Worm (Caenorhabditis elegans) whole organism, dauer: ENCODE results near the gene W04G3.10.

ENCODE experiments used
- unc-62 ChIP-seq: sonication (generic microtip); optimal IDR thresholded peaks from 2 replicates; lab custom pipeline; 2017; ENCODE audit warnings: missing biosample characterization, missing genetic modification reagents, missing genetic modification characterization

The W04G3.10 gene

DNA sequence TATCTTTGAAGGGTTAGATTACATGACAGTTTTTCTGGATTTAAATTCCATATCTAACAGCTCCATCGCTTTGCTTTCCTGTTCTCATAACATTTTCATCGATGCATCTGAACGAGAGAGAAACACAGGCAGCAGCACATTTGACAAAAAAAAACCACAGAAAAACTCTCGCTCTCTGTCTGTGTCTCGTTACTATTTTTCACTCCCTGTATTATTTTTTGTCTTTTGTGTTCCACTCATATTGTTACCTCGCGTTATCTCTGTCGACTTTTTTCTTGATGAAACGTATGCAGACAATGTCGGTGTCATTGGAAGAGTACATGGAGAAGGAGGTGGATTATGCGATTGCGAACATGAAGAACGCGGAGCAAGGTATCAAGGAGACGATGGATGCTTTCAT lies 10.9 kb upstream of the W04G3.10 start, which contains the start of gene W04G3.11:
TSS of gene W04G3.11 (plus strand) at position 244 of the 400 bp plus-strand sequence.
- no peak for TF ChIP-seq unc-62 (GFP tag; lab: Kevin White, UChicago)

DNA sequence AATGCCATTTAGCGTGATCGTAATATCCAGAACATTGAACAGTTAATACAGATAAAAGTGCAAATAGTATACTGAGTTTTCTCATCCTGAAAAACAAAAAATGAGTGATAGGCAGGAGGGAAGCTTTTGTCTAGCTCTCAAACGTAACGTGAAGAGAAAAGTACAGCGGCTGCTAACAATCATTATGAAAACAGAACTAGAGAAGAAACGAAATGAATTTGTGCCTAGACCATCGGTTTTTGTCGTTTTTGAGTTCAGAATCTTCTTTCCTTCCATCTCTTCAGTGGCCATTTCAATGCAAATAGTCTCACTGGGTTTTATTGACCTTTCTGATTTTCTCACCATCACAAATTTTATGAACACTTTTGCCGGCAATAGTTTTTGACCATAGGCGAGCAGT lies 7.1 kb upstream of the W04G3.10 start, which contains the start of gene W04G3.7:
TSS of gene W04G3.7 (minus strand) at position 101 of the 400 bp plus-strand sequence.
- TF ChIP-seq unc-62 (GFP tag; lab: Kevin White, UChicago), result no peak

DNA sequence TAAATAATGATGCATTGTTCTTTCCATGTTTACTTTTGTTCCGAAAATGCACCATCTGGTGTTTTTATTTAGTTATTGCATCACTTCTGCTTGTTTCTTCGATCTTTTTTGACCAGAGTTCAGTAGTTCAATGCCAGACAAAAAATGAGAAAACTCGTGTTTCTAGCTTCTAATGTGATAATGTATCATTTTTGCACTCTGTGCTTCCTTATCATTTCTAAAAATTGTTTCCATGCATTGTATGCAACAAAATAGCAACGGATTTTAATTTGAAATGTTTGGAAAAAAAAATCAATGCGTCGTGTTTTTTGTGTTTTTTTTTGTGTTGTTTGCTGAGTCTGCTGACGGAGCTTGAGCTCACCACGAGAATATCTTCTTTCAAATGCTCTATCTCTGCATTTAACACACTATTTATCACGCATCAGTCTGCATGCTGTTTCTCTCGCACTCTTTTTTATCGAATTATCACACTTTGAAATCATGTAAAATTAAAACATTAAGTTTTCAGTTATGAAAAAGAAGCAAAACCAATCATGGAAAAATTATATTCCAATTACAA lies 2.2 kb upstream of the W04G3.10 start, which contains the start of gene sulp-7:
TSS of gene sulp-7 (plus strand) at position 509 of the 559 bp plus-strand sequence.
- TF ChIP-seq unc-62 (GFP tag; lab: Kevin White, UChicago), result no peak

DNA sequence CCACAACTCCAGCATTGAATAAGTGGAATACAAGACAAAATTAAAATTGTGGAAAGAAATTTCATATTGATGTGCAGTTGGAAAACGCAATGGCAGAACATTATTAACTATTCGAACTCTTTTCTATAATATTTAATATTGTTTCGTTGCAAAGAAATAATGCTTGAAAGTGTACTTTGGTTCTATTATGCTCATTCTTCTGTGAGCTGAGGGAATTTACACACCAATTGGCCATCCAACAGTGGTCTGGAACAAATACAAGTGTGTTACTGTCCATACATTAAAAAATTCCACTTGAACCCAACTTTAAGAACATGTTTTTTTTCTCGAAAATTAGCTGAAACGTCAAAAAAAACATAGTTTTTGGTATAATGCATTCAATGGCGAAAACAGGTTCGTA lies 1.6 kb upstream of the W04G3.10 start, which contains the start of gene W04G3.13:
TSS of gene W04G3.13 (minus strand) at position 101 of the 400 bp plus-strand sequence.
- no peak for TF ChIP-seq unc-62 (GFP tag; lab: Kevin White, UChicago)

- TF ChIP-seq unc-62 (GFP tag; lab: Kevin White, UChicago), result no peak
These were observed 1.6 kb downstream of the W04G3.10 start, which contains the start of gene W04G3.12 for ce11 chrX:11076491-11076890. Gene W04G3.12 (minus strand): TSS chrX:11076801.

- no peak for TF ChIP-seq unc-62 (GFP tag; lab: Kevin White, UChicago)
These were observed 4.7 kb downstream of the W04G3.10 start, which contains the start of gene W04G3.5 for ce11 chrX:11073358-11073757. Gene W04G3.5 (plus strand): TSS chrX:11073658.

DNA sequence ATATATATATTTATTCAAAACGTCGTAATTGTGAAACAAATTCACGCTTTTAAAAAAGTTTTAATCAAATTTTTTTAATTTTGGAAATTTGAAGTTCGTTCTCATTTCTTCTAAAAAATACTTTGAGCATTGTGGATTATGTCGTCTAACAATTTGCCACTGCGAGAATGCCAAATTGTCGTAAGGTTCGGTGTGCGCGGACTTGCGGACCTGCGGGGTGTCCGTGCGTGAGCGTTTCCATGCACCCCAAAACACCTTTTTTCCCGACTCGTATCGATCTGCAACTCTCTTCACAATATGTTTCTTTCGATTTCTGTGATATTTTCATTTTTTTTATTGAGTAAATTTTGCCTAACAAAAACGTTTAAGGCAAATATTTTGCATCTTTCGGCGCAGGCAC lies 5.3 kb downstream of the W04G3.10 start:
- no peak for TF ChIP-seq unc-62 (GFP tag; lab: Kevin White, UChicago)

DNA sequence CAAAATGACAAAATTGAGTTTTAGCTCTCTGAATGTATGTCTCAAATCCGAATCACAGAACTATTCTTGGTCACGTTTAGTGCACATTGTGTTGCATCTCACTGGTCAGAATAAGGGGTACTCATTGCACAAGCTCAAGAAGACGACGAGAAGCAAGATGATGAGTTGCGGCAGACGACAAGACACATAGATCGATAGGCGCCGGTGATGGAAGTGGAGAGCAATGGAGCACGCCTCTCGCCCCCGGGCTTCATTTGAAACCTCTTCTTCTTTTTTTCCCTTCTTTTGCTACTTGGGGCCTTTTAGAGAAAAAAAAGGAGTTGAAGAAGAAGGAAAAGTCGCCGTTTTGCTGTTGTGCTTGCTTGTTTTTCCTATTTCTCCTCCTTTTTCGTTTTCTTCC lies 9.7 kb downstream of the W04G3.10 start, which contains the start of gene apt-9:
TSS of gene apt-9 (plus strand) at position 194 of the 400 bp plus-strand sequence.
- no peak for TF ChIP-seq unc-62 (GFP tag; lab: Kevin White, UChicago)

- TF ChIP-seq unc-62 (GFP tag; lab: Kevin White, UChicago), result no peak
These were observed 10.8 kb downstream of the W04G3.10 start for ce11 chrX:11067256-11067655.

DNA sequence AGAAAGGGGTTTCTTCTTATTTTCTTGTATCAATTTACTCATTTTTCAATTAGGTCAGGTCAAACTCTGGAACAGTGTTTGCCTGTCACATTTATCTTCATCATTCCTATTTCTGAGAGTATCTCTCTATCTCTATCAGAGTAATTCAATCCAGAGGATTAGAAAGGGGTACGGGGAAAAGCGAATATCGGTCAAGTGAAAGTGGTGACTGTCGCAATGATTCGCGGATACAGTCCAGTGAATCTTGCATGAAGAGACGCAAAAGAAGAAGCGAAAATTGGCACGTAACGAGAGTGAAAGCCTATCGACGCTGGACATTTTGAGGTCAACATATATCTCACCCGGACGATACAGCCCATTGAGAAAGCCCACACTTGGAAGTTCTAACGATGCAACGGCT lies 13.3 kb downstream of the W04G3.10 start, which contains the start of gene lpr-4:
TSS of gene lpr-4 (plus strand) at position 328 of the 400 bp plus-strand sequence.
- TF ChIP-seq unc-62 (GFP tag; lab: Kevin White, UChicago), result no peak

DNA sequence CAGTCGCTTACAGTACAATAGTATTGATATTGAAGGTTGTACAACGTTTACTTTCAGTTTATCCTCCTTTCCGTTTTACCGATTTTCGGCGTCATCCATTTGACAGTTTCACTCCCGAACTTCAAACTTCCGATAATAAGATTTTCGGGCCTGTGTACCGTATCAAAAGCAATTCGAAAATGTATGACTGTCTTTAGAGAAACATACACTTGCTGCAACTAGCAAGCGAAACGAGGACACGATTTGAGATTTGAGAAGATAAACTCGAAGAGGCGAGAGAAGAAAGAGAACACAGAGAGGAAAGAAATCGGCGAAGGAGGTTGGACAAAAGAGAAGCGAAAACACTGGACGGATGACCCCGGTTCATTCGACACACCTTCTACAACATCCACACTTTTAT lies 16.1 kb downstream of the W04G3.10 start, which contains the start of gene lpr-5:
TSS of gene lpr-5 (plus strand) at position 220 of the 400 bp plus-strand sequence.
- TF ChIP-seq unc-62 (GFP tag; lab: Kevin White, UChicago), result no peak

DNA sequence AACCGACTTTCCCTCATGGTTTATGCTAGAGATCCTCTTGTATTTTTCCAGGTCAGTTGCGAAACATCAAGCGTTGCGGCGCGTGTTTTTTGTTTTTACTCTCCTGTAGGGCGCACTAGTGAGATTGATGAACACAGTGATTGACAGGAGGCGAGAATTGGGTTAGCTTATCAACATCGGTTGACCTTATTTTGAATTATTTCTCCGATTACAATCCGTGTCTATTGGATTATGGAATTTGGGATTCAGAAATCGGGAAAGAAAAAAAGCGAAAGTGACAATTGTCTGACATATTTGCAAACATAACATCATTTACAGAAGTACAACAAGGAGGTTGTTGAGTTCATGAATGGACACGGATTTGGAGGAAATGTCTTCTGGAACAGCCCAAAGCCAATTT lies 17.1 kb downstream of the W04G3.10 start:
- TF ChIP-seq unc-62 (GFP tag; lab: Kevin White, UChicago), result no peak

DNA sequence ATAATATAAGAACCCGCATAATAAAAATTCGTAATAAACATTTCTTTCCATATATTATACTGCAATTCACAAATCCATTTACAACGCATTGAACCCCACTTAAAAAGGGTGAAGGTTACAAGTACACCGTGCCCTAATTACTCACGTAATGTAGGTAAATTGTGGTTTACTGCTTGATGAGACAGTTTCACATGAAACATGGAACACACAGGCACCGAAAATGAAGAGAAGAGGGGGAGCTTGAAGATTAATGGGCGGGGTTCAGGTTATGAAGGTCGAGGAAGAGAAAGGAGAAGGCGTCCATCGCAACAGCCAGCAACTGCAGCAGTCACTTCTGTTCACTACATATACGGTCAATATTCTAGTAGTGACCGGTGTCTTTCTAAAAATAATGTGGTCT lies 18.3 kb downstream of the W04G3.10 start, which contains the start of gene lpr-6:
TSS of gene lpr-6 (plus strand) at position 251 of the 400 bp plus-strand sequence.
- no peak for TF ChIP-seq unc-62 (GFP tag; lab: Kevin White, UChicago)

- TF ChIP-seq unc-62 (GFP tag; lab: Kevin White, UChicago), result no peak
These were observed 21.0 kb downstream of the W04G3.10 start, which contains the start of gene lpr-3 for ce11 chrX:11057028-11057427. Gene lpr-3 (plus strand): TSS chrX:11057401.

DNA sequence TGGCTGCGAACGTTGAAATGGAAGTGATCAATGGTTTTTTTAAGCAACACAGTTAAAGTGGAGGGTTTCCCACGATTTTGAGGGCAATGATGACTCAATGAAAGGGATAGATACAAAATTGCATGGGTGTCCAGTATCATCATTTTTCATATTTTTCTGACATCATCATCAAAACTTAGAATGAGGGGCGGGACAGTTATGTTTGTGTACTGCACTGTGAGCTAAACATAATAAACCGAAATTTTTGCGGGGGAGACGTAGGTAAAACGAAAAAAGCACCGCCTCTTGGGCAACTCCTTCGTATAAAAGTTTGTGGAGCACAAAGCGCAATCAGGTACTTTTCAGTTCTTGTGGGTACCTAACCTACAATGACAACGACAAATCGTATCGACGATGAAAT lies 24.4 kb downstream of the W04G3.10 start, which contains the start of gene C09F12.2:
TSS of gene C09F12.2 (plus strand) at position 301 of the 400 bp plus-strand sequence.
- no peak for TF ChIP-seq unc-62 (GFP tag; lab: Kevin White, UChicago)

ce11 chrX:11050335-11050734 lies 27.7 kb downstream of the W04G3.10 start:
- no peak for TF ChIP-seq unc-62 (GFP tag; lab: Kevin White, UChicago)
